Worm (Caenorhabditis elegans): ENCODE measurements around the gene B0034.7.

DNA sequence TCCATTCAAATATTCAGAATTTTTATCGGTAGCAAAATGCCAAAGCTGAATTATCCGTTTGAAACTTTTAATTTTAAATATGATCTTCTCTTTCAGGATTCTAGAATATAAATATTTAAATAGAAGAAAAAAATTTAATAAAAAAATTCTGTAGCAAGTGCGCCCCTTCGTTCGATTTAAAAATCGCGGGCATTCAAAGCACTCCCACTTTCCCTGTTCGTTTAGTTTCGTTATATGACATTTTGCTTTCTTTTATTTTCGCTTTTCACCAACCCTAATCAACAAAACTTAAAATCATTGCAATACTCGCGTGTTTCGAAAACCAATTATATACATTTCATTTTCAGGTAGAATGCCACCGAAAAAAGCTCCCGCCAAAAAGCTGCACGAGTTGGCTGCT, 39.8 kb upstream of the B0034.7 start, which contains the start of gene vrk-1:
- no peak for TF ChIP-seq sem-2 (GFP tag; optimal IDR thresholded peaks at IDR 0.05)
- no peak for TF ChIP-seq nhr-237 (tag; optimal IDR thresholded peaks at IDR 0.05)

Measured in whole organism, mixed stage, embryonic.